Fruit fly (Drosophila melanogaster) whole organism, embryonic: ENCODE measurements around the gene Mst89B.

Source experiments
- B-H1 ChIP-seq: fragments of 200-800 bp; sonication (Bioruptor generic); IDR thresholded peaks from 3 replicates; pipeline ENCODE4 v1.3.6; 2022; ENCODE audit warnings: missing biosample characterization, missing genetic modification characterization
- Bgb ChIP-seq: fragments of 200-800 bp; sonication (Bioruptor generic); IDR thresholded peaks from 2 replicates; pipeline ENCODE4 v1.3.6; 2022; ENCODE audit warnings: missing biosample characterization, missing genetic modification characterization; ENCODE audit not compliant: partially characterized antibody
- CG12219 ChIP-seq: fragments of 200-800 bp; sonication (Bioruptor generic); optimal IDR thresholded peaks from 3 replicates; lab custom pipeline; 2018; ENCODE audit warnings: missing biosample characterization, mild to moderate bottlenecking, missing genetic modification characterization
- CG12659 ChIP-seq: fragments of 200-800 bp; sonication (Bioruptor generic); optimal IDR thresholded peaks from 3 replicates; lab custom pipeline; 2017; ENCODE audit warnings: mild to moderate bottlenecking, missing biosample characterization, missing genetic modification reagents, missing genetic modification characterization
- CG17328 ChIP-seq: fragments of 200-800 bp; sonication (Bioruptor generic); IDR thresholded peaks from 2 replicates; pipeline ENCODE4 v1.3.6; 2022; ENCODE audit warnings: missing biosample characterization, missing genetic modification characterization
- CG18262 ChIP-seq: fragments of 200-800 bp; optimal IDR thresholded peaks from 3 replicates; lab custom pipeline; 2019; ENCODE audit warnings: missing biosample characterization, mild to moderate bottlenecking, missing genetic modification characterization, moderate library complexity
- CG2199 ChIP-seq: fragments of 200-800 bp; sonication (Bioruptor generic); IDR thresholded peaks from 3 replicates; pipeline ENCODE4 v1.3.6; 2022; ENCODE audit warnings: missing biosample characterization, missing genetic modification characterization
- CG42726 ChIP-seq: fragments of 200-800 bp; sonication (Bioruptor generic); IDR thresholded peaks from 2 replicates; pipeline ENCODE4 v1.3.6; 2022; ENCODE audit warnings: missing biosample characterization, missing genetic modification characterization; ENCODE audit not compliant: partially characterized antibody
- CG4424 ChIP-seq: fragments of 200-800 bp; sonication (Bioruptor generic); optimal IDR thresholded peaks from 3 replicates; lab custom pipeline; 2016; ENCODE audit warnings: missing biosample characterization, missing genetic modification characterization
- CG5180 ChIP-seq: fragments of 200-800 bp; sonication (Bioruptor generic); optimal IDR thresholded peaks from 3 replicates; lab custom pipeline; 2017; ENCODE audit warnings: missing biosample characterization, missing genetic modification characterization, mild to moderate bottlenecking, moderate library complexity, missing genetic modification reagents
- CG6813 ChIP-seq: fragments of 200-800 bp; sonication (Bioruptor generic); optimal IDR thresholded peaks from 2 replicates; lab custom pipeline; 2017; ENCODE audit warnings: missing biosample characterization, missing genetic modification characterization, mild to moderate bottlenecking, moderate library complexity, missing genetic modification reagents
- CG7357 ChIP-seq: fragments of 200-800 bp; sonication (Bioruptor generic); IDR thresholded peaks from 3 replicates; pipeline ENCODE4 v1.3.6; 2022; ENCODE audit warnings: missing biosample characterization, missing genetic modification characterization
- CG7745 ChIP-seq: fragments of 200-800 bp; sonication (Bioruptor generic); optimal IDR thresholded peaks from 2 replicates; lab custom pipeline; 2018; ENCODE audit warnings: missing biosample characterization, mild to moderate bottlenecking, missing genetic modification characterization, moderate library complexity
- Doc2 ChIP-seq: fragments of 200-800 bp; sonication (Bioruptor generic); IDR thresholded peaks from 2 replicates; pipeline ENCODE4 v1.3.6; 2022; ENCODE audit warnings: missing biosample characterization, missing genetic modification characterization
- E2f1 ChIP-seq: fragments of 200-800 bp; sonication (Bioruptor generic); IDR thresholded peaks from 2 replicates; pipeline ENCODE4 v1.3.6; 2022; ENCODE audit warnings: missing biosample characterization, missing genetic modification characterization
- Hmr ChIP-seq: fragments of 200-800 bp; sonication (Bioruptor generic); optimal IDR thresholded peaks from 3 replicates; lab custom pipeline; 2017; ENCODE audit warnings: mild to moderate bottlenecking, missing biosample characterization, missing genetic modification reagents, missing genetic modification characterization
- Hr3 ChIP-seq: fragments of 200-800 bp; sonication (Bioruptor generic); optimal IDR thresholded peaks from 3 replicates; lab custom pipeline; 2016; ENCODE audit warnings: missing biosample characterization, missing genetic modification characterization
- Hr78 ChIP-seq, 2 experiments: fragments of 200-800 bp in 1 of 2; fragments of >200 bp in 1 of 2; sonication (Bioruptor generic) in 1 of 2; optimal IDR thresholded peaks; 2 replicates each; lab custom pipeline; 2017 to 2019; ENCODE audit warnings: missing biosample characterization in 2 of 2, missing genetic modification characterization in 2 of 2, mild to moderate bottlenecking in 1 of 2, moderate library complexity in 1 of 2
- MBD-R2 ChIP-seq: fragments of 200-800 bp; sonication (Bioruptor generic); IDR thresholded peaks from 2 replicates; pipeline ENCODE4 v1.3.6; 2022; ENCODE audit warnings: missing biosample characterization, missing genetic modification characterization
- NfI ChIP-seq: fragments of 200-800 bp; sonication (Bioruptor generic); optimal IDR thresholded peaks from 3 replicates; lab custom pipeline; 2018; ENCODE audit warnings: missing biosample characterization, mild to moderate bottlenecking, missing genetic modification characterization, moderate library complexity
- Oaz ChIP-seq: fragments of 200-800 bp; sonication (Bioruptor generic); IDR thresholded peaks from 2 replicates; pipeline ENCODE4 v1.3.6; 2022; ENCODE audit warnings: missing biosample characterization, missing genetic modification characterization
- Ravus ChIP-seq: fragments of 200-800 bp; sonication (Bioruptor generic); IDR thresholded peaks from 2 replicates; pipeline ENCODE4 v1.3.6; 2022; ENCODE audit warnings: missing biosample characterization, missing genetic modification characterization
- Rfx ChIP-seq: fragments of 200-800 bp; sonication (Bioruptor generic); IDR thresholded peaks from 2 replicates; pipeline ENCODE4 v1.3.6; 2022; ENCODE audit warnings: missing biosample characterization, missing genetic modification characterization
- Sry-δ ChIP-seq: fragments of 200-800 bp; sonication (Bioruptor generic); optimal IDR thresholded peaks from 2 replicates; lab custom pipeline; 2016; ENCODE audit warnings: missing biosample characterization, missing genetic modification characterization
- Usf ChIP-seq: fragments of 200-800 bp; sonication (Bioruptor generic); optimal IDR thresholded peaks from 2 replicates; lab custom pipeline; 2017; ENCODE audit warnings: missing genotype, missing biosample characterization, missing genetic modification characterization
- ac ChIP-seq: fragments of 200-800 bp; sonication (Bioruptor generic); optimal IDR thresholded peaks from 3 replicates; lab custom pipeline; 2017; ENCODE audit warnings: missing biosample characterization, mild to moderate bottlenecking, missing genetic modification characterization
- ap ChIP-seq: fragments of 200-800 bp; sonication (Bioruptor generic); IDR thresholded peaks from 2 replicates; pipeline ENCODE4 v1.3.6; 2022; ENCODE audit warnings: missing biosample characterization, missing genetic modification characterization
- cg ChIP-seq: fragments of 200-800 bp; sonication (Bioruptor generic); optimal IDR thresholded peaks from 3 replicates; lab custom pipeline; 2019; ENCODE audit warnings: missing biosample characterization, mild to moderate bottlenecking, missing genetic modification characterization, moderate library complexity
- chinmo ChIP-seq: fragments of 200-800 bp; sonication (Bioruptor generic); IDR thresholded peaks from 4 replicates; pipeline ENCODE4 v1.3.6; 2022; ENCODE audit warnings: missing biosample characterization, missing genetic modification characterization; ENCODE audit not compliant: partially characterized antibody
- danr ChIP-seq: fragments of 200-800 bp; sonication (Bioruptor generic); IDR thresholded peaks from 2 replicates; pipeline ENCODE4 v1.3.6; 2022; ENCODE audit warnings: missing biosample characterization, missing genetic modification characterization
- dpn ChIP-seq, 2 experiments: fragments of 200-800 bp; sonication (Bioruptor generic); optimal IDR thresholded peaks; 3 replicates each; lab custom pipeline; 2016; ENCODE audit warnings: missing biosample characterization in 2 of 2, missing genetic modification characterization in 2 of 2
- en ChIP-seq: fragments of 200-800 bp; sonication (Bioruptor generic); optimal IDR thresholded peaks from 2 replicates; lab custom pipeline; 2016; ENCODE audit warnings: missing biosample characterization, missing genetic modification characterization
- fru ChIP-seq: fragments of >200 bp; optimal IDR thresholded peaks from 2 replicates; lab custom pipeline; 2017
- ftz-f1 ChIP-seq: fragments of 200-800 bp; sonication (Bioruptor generic); optimal IDR thresholded peaks from 2 replicates; lab custom pipeline; 2016; ENCODE audit warnings: missing biosample characterization, missing genetic modification characterization
- fu2 ChIP-seq: fragments of 200-800 bp; sonication (Bioruptor generic); optimal IDR thresholded peaks from 2 replicates; lab custom pipeline; 2016; ENCODE audit warnings: missing biosample characterization, missing genetic modification characterization
- gt ChIP-seq: fragments of 200-800 bp; sonication (Bioruptor generic); IDR thresholded peaks from 2 replicates; pipeline ENCODE4 v1.3.6; 2022; ENCODE audit warnings: missing biosample characterization, missing genetic modification characterization
- h ChIP-seq: fragments of >200 bp; optimal IDR thresholded peaks from 2 replicates; lab custom pipeline; 2017
- ind ChIP-seq: fragments of 200-800 bp; sonication (Bioruptor generic); optimal IDR thresholded peaks from 3 replicates; lab custom pipeline; 2016; ENCODE audit warnings: missing biosample characterization, missing genetic modification characterization
- lab ChIP-seq: fragments of 200-800 bp; sonication (Bioruptor generic); optimal IDR thresholded peaks from 3 replicates; lab custom pipeline; 2017; ENCODE audit warnings: missing biosample characterization, missing genetic modification characterization, mild to moderate bottlenecking, moderate library complexity, missing genetic modification reagents
- lov ChIP-seq, 2 experiments: fragments of 200-800 bp in 1 of 2; fragments of >200 bp in 1 of 2; sonication (Bioruptor generic) in 1 of 2; IDR thresholded peaks in 1 of 2; optimal IDR thresholded peaks in 1 of 2; 2 replicates in 1 of 2; 3 replicates in 1 of 2; pipeline versions ENCODE4 v1.3.6 to Lab custom; 2017 to 2022; ENCODE audit warnings: missing biosample characterization in 1 of 2, missing genetic modification characterization in 1 of 2
- p53 ChIP-seq: fragments of 200-800 bp; sonication (Bioruptor generic); optimal IDR thresholded peaks from 2 replicates; lab custom pipeline; 2016; ENCODE audit warnings: missing biosample characterization, missing genetic modification characterization
- sens ChIP-seq: fragments of 200-800 bp; sonication (Bioruptor generic); peaks from one replicate; lab custom pipeline; 2016; ENCODE audit warnings: missing biosample characterization, missing genetic modification characterization
- seq ChIP-seq: fragments of 200-800 bp; sonication (Bioruptor generic); IDR thresholded peaks from 2 replicates; pipeline ENCODE4 v1.3.6; 2022; ENCODE audit warnings: missing biosample characterization, missing genetic modification characterization
- slou ChIP-seq: fragments of 200-800 bp; sonication (Bioruptor generic); optimal IDR thresholded peaks from 3 replicates; lab custom pipeline; 2016; ENCODE audit warnings: missing biosample characterization, missing genetic modification characterization
- slp2 ChIP-seq: fragments of 200-800 bp; sonication (Bioruptor generic); optimal IDR thresholded peaks from 2 replicates; lab custom pipeline; 2016; ENCODE audit warnings: missing biosample characterization, missing genetic modification characterization
- tgo ChIP-seq: fragments of 200-800 bp; sonication (Bioruptor generic); IDR thresholded peaks from 3 replicates; pipeline ENCODE4 v1.3.6; 2022; ENCODE audit warnings: missing biosample characterization, missing genetic modification characterization
- wdn ChIP-seq: fragments of 200-800 bp; sonication (Bioruptor generic); IDR thresholded peaks from 2 replicates; pipeline ENCODE4 v1.3.6; 2022; ENCODE audit warnings: missing biosample characterization, missing genetic modification characterization
- yki ChIP-seq: fragments of >200 bp; optimal IDR thresholded peaks from 3 replicates; lab custom pipeline; 2018
- zen ChIP-seq: fragments of 200-800 bp; sonication (Bioruptor generic); optimal IDR thresholded peaks from 3 replicates; lab custom pipeline; 2018; ENCODE audit warnings: missing biosample characterization, mild to moderate bottlenecking, missing genetic modification characterization, moderate library complexity

Mst89B gene

dm6 chr3R:16221359-16222299 lies 45.2 kb upstream of the Mst89B start (continued):
- TF ChIP-seq CG17328 (GFP tag; lab: Robert Waterston, UW) (peak; percentile 66), yki (lab: Kevin White, UChicago) (no peak), en (no peak), sens (peak; percentile 93), Sry-δ (GFP tag; lab: Kevin White, UChicago) (no peak), CG7357 (GFP tag; lab: Robert Waterston, UW) (peak; percentile 73; the same call in 2 of the 3 replicates), Ravus (GFP tag; lab: Robert Waterston, UW) (peak; percentile 40), cg (peak; percentile 99), CG5180 (GFP tag; lab: Kevin White, UChicago) (peak; percentile 68), Hr3 (peak; percentile 95), Doc2 (no peak), fu2 (GFP tag; lab: Kevin White, UChicago) (no peak), Usf (GFP tag; lab: Kevin White, UChicago) (peak; percentile 93), seq (GFP tag; lab: Robert Waterston, UW) (no peak), ftz-f1 (GFP tag; lab: Kevin White, UChicago) (no peak), CG2199 (GFP tag; lab: Robert Waterston, UW) (peak; percentile 17; the same call in 1 of the 3 replicates), B-H1 (GFP tag; lab: Robert Waterston, UW) (peak; percentile 38), slou (GFP tag; lab: Kevin White, UChicago) (peak; percentile 71), h (lab: Kevin White, UChicago) (no peak), fru (no peak), dpn (GFP tag; optimal IDR thresholded peaks at IDR 0.05; lab: Kevin White, UChicago) (peak; percentile 35 to 79), tgo (GFP tag; lab: Robert Waterston, UW) (peak; percentile 80), slp2 (GFP tag; lab: Kevin White, UChicago) (peak; percentile 72), CG6813 (GFP tag; lab: Kevin White, UChicago) (peak; percentile 77), chinmo (GFP tag; lab: Robert Waterston, UW) (peak; percentile 97), zen (tag; lab: Kevin White, UChicago) (peak; percentile 82), gt (GFP tag; lab: Robert Waterston, UW) (peak; percentile 54), ind (GFP tag; lab: Kevin White, UChicago) (peak; percentile 78), wdn (GFP tag; lab: Robert Waterston, UW) (peak; percentile 43), lov (optimal IDR thresholded peaks at IDR 0.05; lab: Kevin White, UChicago) (no peak), lov (GFP tag; IDR thresholded peaks at IDR 0.05; lab: Robert Waterston, UW) (peak; percentile 78; the same call in 2 of the 3 replicates), ap (peak; percentile 64), MBD-R2 (GFP tag; lab: Robert Waterston, UW) (no peak), CG4424 (GFP tag; lab: Kevin White, UChicago) (peak; percentile 96), Oaz (GFP tag; lab: Robert Waterston, UW) (peak; percentile 31), ac (peak; percentile 33), p53 (GFP tag; lab: Kevin White, UChicago) (no peak), Rfx (GFP tag; lab: Robert Waterston, UW) (peak; percentile 72), danr (GFP tag; lab: Robert Waterston, UW) (no peak), CG12219 (GFP tag; lab: Kevin White, UChicago) (peak; percentile 1), E2f1 (peak; percentile 67; the same call in 1 of the 2 replicates), CG7745 (tag; lab: Kevin White, UChicago) (no peak), lab (GFP tag; lab: Kevin White, UChicago) (peak; percentile 85), Hmr (GFP tag; lab: Kevin White, UChicago) (peak; percentile 86), CG18262 (tag; lab: Kevin White, UChicago) (peak; percentile 99), NfI (GFP tag; lab: Kevin White, UChicago) (peak; percentile 90), Bgb (peak; percentile 29; the same call in 1 of the 2 replicates), CG42726 (GFP tag; lab: Robert Waterston, UW) (no peak), Hr78 (GFP tag; optimal IDR thresholded peaks at IDR 0.05; lab: Kevin White, UChicago) (peak in 1 of 2 experiments; percentile 91), CG12659 (GFP tag; lab: Kevin White, UChicago) (peak; percentile 96)
